Fruit fly (Drosophila melanogaster) whole organism, embryonic: ENCODE measurements around the gene Megf8.
A peak's percentile ranks its signal among the peaks of the same experiment; 100 is the strongest.

Experiments used
- Atf-2 ChIP-seq: fragments of 200-800 bp; sonication (Bioruptor generic); optimal IDR thresholded peaks from 2 replicates; lab custom pipeline; 2016; ENCODE audit warnings: missing biosample characterization, missing genetic modification characterization
- CG1024 ChIP-seq: fragments of 200-800 bp; sonication (Bioruptor generic); IDR thresholded peaks from 2 replicates; pipeline ENCODE4 v1.3.6; 2022; ENCODE audit warnings: missing biosample characterization, missing genetic modification characterization
- CG10431 ChIP-seq: fragments of 200-800 bp; sonication (Bioruptor generic); optimal IDR thresholded peaks from 3 replicates; lab custom pipeline; 2018; ENCODE audit warnings: missing biosample characterization, mild to moderate bottlenecking, missing genetic modification characterization
- CG12236 ChIP-seq: fragments of 200-800 bp; sonication (Bioruptor generic); optimal IDR thresholded peaks from 2 replicates; lab custom pipeline; 2016; ENCODE audit warnings: missing biosample characterization, missing genetic modification characterization
- CG12299 ChIP-seq: fragments of 200-800 bp; sonication (Bioruptor generic); optimal IDR thresholded peaks from 2 replicates; lab custom pipeline; 2018; ENCODE audit warnings: missing biosample characterization, mild to moderate bottlenecking, missing genetic modification characterization
- CG12659 ChIP-seq: fragments of 200-800 bp; sonication (Bioruptor generic); optimal IDR thresholded peaks from 3 replicates; lab custom pipeline; 2017; ENCODE audit warnings: mild to moderate bottlenecking, missing biosample characterization, missing genetic modification reagents, missing genetic modification characterization
- CG13624 ChIP-seq: fragments of 200-800 bp; sonication (Bioruptor generic); optimal IDR thresholded peaks from 2 replicates; lab custom pipeline; 2016; ENCODE audit warnings: missing biosample characterization, missing genetic modification characterization
- CG1529 ChIP-seq: fragments of 200-800 bp; sonication (Bioruptor generic); optimal IDR thresholded peaks from 3 replicates; lab custom pipeline; 2018; ENCODE audit warnings: missing biosample characterization, missing genetic modification characterization
- CG15696 ChIP-seq: fragments of 200-800 bp; sonication (Bioruptor generic); optimal IDR thresholded peaks from 2 replicates; lab custom pipeline; 2019; ENCODE audit warnings: missing biosample characterization, mild to moderate bottlenecking, missing genetic modification characterization, moderate library complexity
- CG1603 ChIP-seq: fragments of 200-800 bp; sonication (Bioruptor generic); optimal IDR thresholded peaks from 2 replicates; lab custom pipeline; 2019; ENCODE audit warnings: missing biosample characterization, mild to moderate bottlenecking, missing genetic modification characterization, moderate library complexity
- CG1647 ChIP-seq: fragments of 200-800 bp; sonication (Bioruptor generic); optimal IDR thresholded peaks from 3 replicates; lab custom pipeline; 2016; ENCODE audit warnings: missing biosample characterization, missing genetic modification characterization
- CG17385 ChIP-seq: fragments of 200-800 bp; sonication (Bioruptor generic); optimal IDR thresholded peaks from 3 replicates; lab custom pipeline; 2018; ENCODE audit warnings: missing biosample characterization, mild to moderate bottlenecking, missing genetic modification characterization
- CG18764 ChIP-seq: fragments of 200-800 bp; sonication (Bioruptor generic); optimal IDR thresholded peaks from 3 replicates; lab custom pipeline; 2016; ENCODE audit warnings: missing biosample characterization, missing genetic modification characterization
- CG30403 ChIP-seq: fragments of 200-800 bp; sonication (Bioruptor generic); optimal IDR thresholded peaks from 3 replicates; lab custom pipeline; 2016; ENCODE audit warnings: missing biosample characterization, missing genetic modification characterization
- CG3407 ChIP-seq: fragments of 200-800 bp; sonication (Bioruptor generic); optimal IDR thresholded peaks from 2 replicates; lab custom pipeline; 2018; ENCODE audit warnings: missing biosample characterization, mild to moderate bottlenecking, missing genetic modification characterization
- CG34224 ChIP-seq: fragments of 200-800 bp; sonication (Bioruptor generic); IDR thresholded peaks from 3 replicates; pipeline ENCODE4 v1.3.6; 2022; ENCODE audit warnings: missing biosample characterization, missing genetic modification characterization; ENCODE audit not compliant: partially characterized antibody
- CG3838 ChIP-seq: fragments of 200-800 bp; sonication (Bioruptor generic); optimal IDR thresholded peaks from 3 replicates; lab custom pipeline; 2016; ENCODE audit warnings: missing biosample characterization, missing genetic modification characterization
- CG4282 ChIP-seq: fragments of 200-800 bp; sonication (Bioruptor generic); optimal IDR thresholded peaks from 2 replicates; lab custom pipeline; 2016; ENCODE audit warnings: missing biosample characterization, missing genetic modification characterization
- CG8281 ChIP-seq: fragments of 200-800 bp; sonication (Bioruptor generic); optimal IDR thresholded peaks from 2 replicates; lab custom pipeline; 2018; ENCODE audit warnings: missing biosample characterization, mild to moderate bottlenecking, missing genetic modification characterization, moderate library complexity
- ERR ChIP-seq: fragments of 200-800 bp; sonication (Bioruptor generic); optimal IDR thresholded peaks from 2 replicates; lab custom pipeline; 2016; ENCODE audit warnings: missing biosample characterization, missing genetic modification characterization
- H2.0 ChIP-seq: fragments of 200-800 bp; sonication (Bioruptor generic); IDR thresholded peaks from 2 replicates; pipeline ENCODE4 v1.3.6; 2022; ENCODE audit warnings: missing biosample characterization, missing genetic modification characterization
- HmgD ChIP-seq: fragments of 200-800 bp; sonication (Bioruptor generic); optimal IDR thresholded peaks from 3 replicates; lab custom pipeline; 2016; ENCODE audit warnings: missing biosample characterization, missing genetic modification characterization
- Hr51 ChIP-seq, 2 experiments: fragments of 200-800 bp; sonication (Bioruptor generic); optimal IDR thresholded peaks; 2 replicates in 1 of 2; 3 replicates in 1 of 2; lab custom pipeline; 2016 to 2018; ENCODE audit warnings: missing biosample characterization in 2 of 2, missing genetic modification characterization in 2 of 2, mild to moderate bottlenecking in 1 of 2, moderate library complexity in 1 of 2
- MBD-R2 ChIP-seq: fragments of 200-800 bp; sonication (Bioruptor generic); IDR thresholded peaks from 2 replicates; pipeline ENCODE4 v1.3.6; 2022; ENCODE audit warnings: missing biosample characterization, missing genetic modification characterization
- Mad ChIP-seq: fragments of 200-800 bp; sonication (Bioruptor generic); optimal IDR thresholded peaks from 2 replicates; lab custom pipeline; 2016; ENCODE audit warnings: missing biosample characterization, missing genetic modification characterization
- NC2β ChIP-seq: fragments of 200-800 bp; sonication (Bioruptor generic); optimal IDR thresholded peaks from 2 replicates; lab custom pipeline; 2016; ENCODE audit warnings: missing biosample characterization, missing genetic modification characterization
- Sox102F ChIP-seq: fragments of 200-800 bp; sonication (Bioruptor generic); optimal IDR thresholded peaks from 2 replicates; lab custom pipeline; 2018; ENCODE audit warnings: missing biosample characterization, mild to moderate bottlenecking, missing genetic modification characterization, moderate library complexity
- Sry-β ChIP-seq: fragments of 200-800 bp; sonication (Bioruptor generic); optimal IDR thresholded peaks from 2 replicates; lab custom pipeline; 2018; ENCODE audit warnings: missing biosample characterization, mild to moderate bottlenecking, missing genetic modification characterization, moderate library complexity
- Stat92E ChIP-seq, 3 experiments: fragments of >200 bp in 2 of 3; fragments of 200-800 bp in 1 of 3; sonication (Bioruptor generic) in 1 of 3; optimal IDR thresholded peaks; 2 replicates each; lab custom pipeline; 2017 to 2019; ENCODE audit warnings: missing biosample characterization in 3 of 3, missing genetic modification characterization in 3 of 3, mild to moderate bottlenecking in 1 of 3, moderate library complexity in 1 of 3
- Usf ChIP-seq: fragments of 200-800 bp; sonication (Bioruptor generic); optimal IDR thresholded peaks from 2 replicates; lab custom pipeline; 2017; ENCODE audit warnings: missing genotype, missing biosample characterization, missing genetic modification characterization
- ap ChIP-seq: fragments of 200-800 bp; sonication (Bioruptor generic); IDR thresholded peaks from 2 replicates; pipeline ENCODE4 v1.3.6; 2022; ENCODE audit warnings: missing biosample characterization, missing genetic modification characterization
- bab2 ChIP-seq: fragments of 200-800 bp; sonication (Bioruptor generic); optimal IDR thresholded peaks from 2 replicates; lab custom pipeline; 2016; ENCODE audit warnings: missing biosample characterization, missing genetic modification characterization
- ftz-f1 ChIP-seq: fragments of 200-800 bp; sonication (Bioruptor generic); optimal IDR thresholded peaks from 2 replicates; lab custom pipeline; 2016; ENCODE audit warnings: missing biosample characterization, missing genetic modification characterization
- gcm ChIP-seq: fragments of 200-800 bp; sonication (Bioruptor generic); optimal IDR thresholded peaks from 2 replicates; lab custom pipeline; 2019; ENCODE audit warnings: missing biosample characterization, mild to moderate bottlenecking, missing genetic modification characterization, moderate library complexity
- gem ChIP-seq: fragments of 200-800 bp; sonication (Bioruptor generic); optimal IDR thresholded peaks from 2 replicates; lab custom pipeline; 2019; ENCODE audit warnings: missing biosample characterization, mild to moderate bottlenecking, missing genetic modification characterization, moderate library complexity
- gt ChIP-seq: fragments of 200-800 bp; sonication (Bioruptor generic); IDR thresholded peaks from 2 replicates; pipeline ENCODE4 v1.3.6; 2022; ENCODE audit warnings: missing biosample characterization, missing genetic modification characterization
- h ChIP-seq: fragments of >200 bp; optimal IDR thresholded peaks from 2 replicates; lab custom pipeline; 2017
- ind ChIP-seq: fragments of 200-800 bp; sonication (Bioruptor generic); optimal IDR thresholded peaks from 3 replicates; lab custom pipeline; 2016; ENCODE audit warnings: missing biosample characterization, missing genetic modification characterization
- inv ChIP-seq: fragments of 200-800 bp; sonication (Bioruptor generic); IDR thresholded peaks from 2 replicates; pipeline ENCODE4 v1.3.6; 2022; ENCODE audit warnings: missing biosample characterization, missing genetic modification characterization; ENCODE audit not compliant: partially characterized antibody
- nerfin-2 ChIP-seq: fragments of 200-800 bp; sonication (Bioruptor generic); IDR thresholded peaks from 2 replicates; pipeline ENCODE4 v1.3.6; 2022; ENCODE audit warnings: missing biosample characterization, missing genetic modification characterization; ENCODE audit not compliant: partially characterized antibody
- psq ChIP-seq: fragments of 200-800 bp; sonication (Bioruptor generic); optimal IDR thresholded peaks from 2 replicates; lab custom pipeline; 2017; ENCODE audit warnings: missing biosample characterization, missing genetic modification characterization
- slbo ChIP-seq: fragments of 200-800 bp; sonication (Bioruptor generic); IDR thresholded peaks from 2 replicates; pipeline ENCODE4 v1.3.6; 2022; ENCODE audit warnings: missing biosample characterization, missing genetic modification characterization
- so ChIP-seq: fragments of 200-800 bp; sonication (Bioruptor generic); IDR thresholded peaks from 3 replicates; pipeline ENCODE4 v1.3.6; 2022; ENCODE audit warnings: missing biosample characterization, missing genetic modification characterization
- trh ChIP-seq: fragments of 200-800 bp; sonication (Bioruptor generic); optimal IDR thresholded peaks from 2 replicates; lab custom pipeline; 2016; ENCODE audit warnings: missing biosample characterization, missing genetic modification characterization
- wdn ChIP-seq: fragments of 200-800 bp; sonication (Bioruptor generic); IDR thresholded peaks from 2 replicates; pipeline ENCODE4 v1.3.6; 2022; ENCODE audit warnings: missing biosample characterization, missing genetic modification characterization
- yki ChIP-seq: fragments of >200 bp; optimal IDR thresholded peaks from 3 replicates; lab custom pipeline; 2018
- z ChIP-seq: fragments of 200-800 bp; sonication (Bioruptor generic); IDR thresholded peaks from 3 replicates; pipeline ENCODE4 v1.3.6; 2022; ENCODE audit warnings: missing biosample characterization, missing genetic modification characterization
- zen2 ChIP-seq: fragments of 200-800 bp; sonication (Bioruptor generic); IDR thresholded peaks from 3 replicates; pipeline ENCODE4 v1.3.6; 2022; ENCODE audit warnings: missing biosample characterization, missing genetic modification characterization; ENCODE audit not compliant: partially characterized antibody

Gene Megf8

dm6 chr2L:8001694-8002627 is 41.3 kb upstream of the Megf8 start (continued):
- TF ChIP-seq CG18764 (GFP tag; lab: Kevin White, UChicago): peak; percentile 65
- peak; percentile 42 for TF ChIP-seq CG4282
- peak; percentile 94 for TF ChIP-seq CG30403
- TF ChIP-seq bab2: peak; percentile 81
- peak; percentile 66 for TF ChIP-seq trh (GFP tag; lab: Kevin White, UChicago)
- TF ChIP-seq HmgD: no peak
- TF ChIP-seq CG13624 (GFP tag; lab: Kevin White, UChicago): peak; percentile 86
- TF ChIP-seq CG12659 (GFP tag; lab: Kevin White, UChicago): peak; percentile 93
- no peak; the same call in 1 of the 2 replicates for TF ChIP-seq inv
- TF ChIP-seq NC2β (GFP tag; lab: Kevin White, UChicago): peak; percentile 80
- peak; percentile 63 for TF ChIP-seq CG12299 (tag; lab: Kevin White, UChicago)
- TF ChIP-seq CG3838 (GFP tag; lab: Kevin White, UChicago): peak; percentile 69
- peak; percentile 73 for TF ChIP-seq CG12236
- TF ChIP-seq wdn (GFP tag; lab: Robert Waterston, UW): peak; percentile 79
- TF ChIP-seq CG17385 (GFP tag; lab: Kevin White, UChicago): peak; percentile 87
- peak; percentile 56 for TF ChIP-seq Mad (GFP tag; lab: Kevin White, UChicago)
- peak; percentile 68 for TF ChIP-seq H2.0 (GFP tag; lab: Robert Waterston, UW)
- TF ChIP-seq slbo (GFP tag; lab: Robert Waterston, UW): peak; percentile 81
- TF ChIP-seq ERR (GFP tag; lab: Kevin White, UChicago): peak; percentile 71
- TF ChIP-seq ftz-f1 (GFP tag; lab: Kevin White, UChicago): no peak
- peak; percentile 74 for TF ChIP-seq CG8281 (tag; lab: Kevin White, UChicago)
- peak; percentile 75 to 95 for TF ChIP-seq Hr51 (GFP tag; optimal IDR thresholded peaks at IDR 0.05; lab: Kevin White, UChicago)
- TF ChIP-seq Usf: peak; percentile 57
- no peak for TF ChIP-seq CG10431 (GFP tag; lab: Kevin White, UChicago)
- no peak for TF ChIP-seq yki (lab: Kevin White, UChicago)
- peak; percentile 69 for TF ChIP-seq ap (GFP tag; lab: Robert Waterston, UW)
- peak; percentile 84 for TF ChIP-seq ind (GFP tag; lab: Kevin White, UChicago)
- TF ChIP-seq z (GFP tag; lab: Robert Waterston, UW): no peak
- TF ChIP-seq so: peak; percentile 84; the same call in 1 of the 3 replicates
- peak in 1 of 3 experiments; percentile 40 for TF ChIP-seq Stat92E (GFP tag; optimal IDR thresholded peaks at IDR 0.05; lab: Kevin White, UChicago)
- TF ChIP-seq CG1603 (tag; lab: Kevin White, UChicago): peak; percentile 65
- TF ChIP-seq psq (GFP tag; lab: Kevin White, UChicago): peak; percentile 52
- peak; percentile 78 for TF ChIP-seq CG15696
- 0 out of 2 replicates have a peak, but pooled peaks have one; percentile 28 for TF ChIP-seq CG1024 (GFP tag; lab: Robert Waterston, UW)
- no peak; the same call in 2 of the 3 replicates for TF ChIP-seq CG34224 (GFP tag; lab: Robert Waterston, UW)
- TF ChIP-seq MBD-R2 (GFP tag; lab: Robert Waterston, UW): peak; percentile 40; the same call in 1 of the 2 replicates
- TF ChIP-seq Sry-β (GFP tag; lab: Kevin White, UChicago): peak; percentile 37
- peak; percentile 50 for TF ChIP-seq CG1647 (GFP tag; lab: Kevin White, UChicago)
- TF ChIP-seq gcm: peak; percentile 78
- peak; percentile 94 for TF ChIP-seq gem (tag; lab: Kevin White, UChicago)
- TF ChIP-seq nerfin-2 (GFP tag; lab: Robert Waterston, UW): no peak
- TF ChIP-seq Atf-2: peak; percentile 90
- peak; percentile 83 for TF ChIP-seq CG1529
- TF ChIP-seq zen2 (GFP tag; lab: Robert Waterston, UW): no peak
- peak; percentile 71 for TF ChIP-seq CG3407 (GFP tag; lab: Kevin White, UChicago)
- peak; percentile 80 for TF ChIP-seq Sox102F (GFP tag; lab: Kevin White, UChicago)
- TF ChIP-seq gt (GFP tag; lab: Robert Waterston, UW): peak; percentile 48; the same call in 1 of the 2 replicates
- no peak for TF ChIP-seq h
